Worm (Caenorhabditis elegans): ENCODE data around the gene math-49.

The math-49 gene

ce11 chrII:1921018-1921417 is 34.5 kb downstream of the math-49 start, which contains the start of gene bath-7:
Gene bath-7, minus strand, starts transcription at chrII:1921118.
- TF ChIP-seq unc-62 (GFP tag; optimal IDR thresholded peaks at IDR 0.05): no peak

- TF ChIP-seq unc-62 (GFP tag; optimal IDR thresholded peaks at IDR 0.05): no peak
Observed at ce11 chrII:1917862-1918261, 37.6 kb downstream of the math-49 start, which contains the start of gene bath-4. Gene bath-4, minus strand, starts transcription at chrII:1917962.

- TF ChIP-seq unc-62 (GFP tag; optimal IDR thresholded peaks at IDR 0.05): no peak
Observed at ce11 chrII:1912741-1913140, 42.7 kb downstream of the math-49 start, which contains the start of gene math-31. Gene math-31, minus strand, starts transcription at chrII:1912841.

ce11 chrII:1905104-1905503 is 50.4 kb downstream of the math-49 start, which contains the start of gene math-22:
Gene math-22, plus strand, starts transcription at chrII:1905404.
- no peak for TF ChIP-seq unc-62 (GFP tag; optimal IDR thresholded peaks at IDR 0.05)

Measured in whole organism, dauer.